Fruit fly (Drosophila melanogaster): Measurements from ENCODE around the gene Acer.

Acer gene

DNA sequence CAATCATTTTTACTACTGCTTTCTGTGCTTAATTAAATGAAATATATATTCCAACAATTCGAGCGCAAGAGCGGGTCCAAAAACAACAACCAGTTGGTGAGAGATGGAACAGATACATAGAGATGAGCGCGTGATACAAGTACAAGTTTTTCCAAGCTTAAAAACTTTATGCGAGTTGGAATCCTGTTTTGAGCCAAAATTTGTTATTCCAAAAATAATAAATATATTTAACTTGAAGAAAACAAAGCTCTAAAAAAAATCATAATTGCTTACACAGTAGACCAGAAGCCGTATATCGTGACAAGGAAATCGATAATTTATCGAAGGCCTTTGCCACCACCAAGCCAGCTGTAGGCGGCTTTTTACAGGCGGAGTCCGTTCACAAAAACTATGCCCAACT is 7.0 kb upstream of the Acer start, which contains the start of the genes CG13097 and PIG-U (continued):
- TF ChIP-seq seq (GFP tag; IDR thresholded peaks at IDR 0.05): no peak
- TF ChIP-seq CG30020 (tag; optimal IDR thresholded peaks at IDR 0.05): peak; percentile 77
- peak; percentile 56 for TF ChIP-seq Atf3 (GFP tag; optimal IDR thresholded peaks at IDR 0.05)
- TF ChIP-seq pnt (GFP tag; optimal IDR thresholded peaks at IDR 0.05): peak; percentile 64
- TF ChIP-seq croc (GFP tag; conservative IDR thresholded peaks at IDR 0.05): peak; percentile 70
- peak; percentile 77 to 79 for TF ChIP-seq Pdp1 (GFP tag; optimal IDR thresholded peaks at IDR 0.05)
- TF ChIP-seq CG34376 (GFP tag; optimal IDR thresholded peaks at IDR 0.05): peak; percentile 83
- TF ChIP-seq CG14965 (GFP tag; optimal IDR thresholded peaks at IDR 0.05; ENCODE audit: borderline replicate concordance): no peak
- peak; percentile 72 for TF ChIP-seq CG9215 (GFP tag; IDR thresholded peaks at IDR 0.05)
- peak; percentile 68; the same call in 1 of the 2 replicates for TF ChIP-seq Nf-YA (GFP tag; IDR thresholded peaks at IDR 0.05)
- peak; percentile 94 for TF ChIP-seq CG16813 (GFP tag; IDR thresholded peaks at IDR 0.05; ENCODE audit: partially characterized antibody)
- no peak for TF ChIP-seq Jarid2 (GFP tag; optimal IDR thresholded peaks at IDR 0.05)
- no peak for TF ChIP-seq prd (optimal IDR thresholded peaks at IDR 0.05)
- peak; percentile 90 for TF ChIP-seq prd (GFP tag; IDR thresholded peaks at IDR 0.05)
- TF ChIP-seq CG17359 (tag; optimal IDR thresholded peaks at IDR 0.05): peak; percentile 74
- peak; percentile 61 for TF ChIP-seq NC2β (GFP tag; optimal IDR thresholded peaks at IDR 0.05)
- TF ChIP-seq CG17612 (GFP tag; IDR thresholded peaks at IDR 0.05): no peak
- peak; percentile 38 for TF ChIP-seq sima (GFP tag; optimal IDR thresholded peaks at IDR 0.05)
- no peak for TF ChIP-seq CG11504 (tag; optimal IDR thresholded peaks at IDR 0.05)
- peak; percentile 85 for TF ChIP-seq dysf (GFP tag; IDR thresholded peaks at IDR 0.05)
- TF ChIP-seq Scr (GFP tag; IDR thresholded peaks at IDR 0.05; ENCODE audit: partially characterized antibody): peak; percentile 96
- TF ChIP-seq CG9876 (GFP tag; optimal IDR thresholded peaks at IDR 0.05): peak; percentile 35
- TF ChIP-seq Doc3 (GFP tag; IDR thresholded peaks at IDR 0.05; ENCODE audit: partially characterized antibody): peak; percentile 98
- TF ChIP-seq Dll (GFP tag; IDR thresholded peaks at IDR 0.05; ENCODE audit: partially characterized antibody): peak; percentile 98
- TF ChIP-seq hkb (optimal IDR thresholded peaks at IDR 0.05): no peak
- peak; percentile 75 for TF ChIP-seq hkb (GFP tag; IDR thresholded peaks at IDR 0.05)
- TF ChIP-seq yki (optimal IDR thresholded peaks at IDR 0.05): no peak
- peak; percentile 88 for TF ChIP-seq lbe (GFP tag; optimal IDR thresholded peaks at IDR 0.05)
- TF ChIP-seq Dek (tag; optimal IDR thresholded peaks at IDR 0.05): peak; percentile 71
- peak; percentile 83 for TF ChIP-seq tgo (GFP tag; IDR thresholded peaks at IDR 0.05)
- peak; percentile 24 for TF ChIP-seq CG12769 (tag; optimal IDR thresholded peaks at IDR 0.05)
- peak; percentile 88 for TF ChIP-seq CG14860 (GFP tag; IDR thresholded peaks at IDR 0.05; ENCODE audit: partially characterized antibody)
- TF ChIP-seq CG9437 (GFP tag; optimal IDR thresholded peaks at IDR 0.05): peak; percentile 46
- TF ChIP-seq ERR (GFP tag; optimal IDR thresholded peaks at IDR 0.05): peak; percentile 61
- peak; percentile 78 for TF ChIP-seq HLH54F (GFP tag; optimal IDR thresholded peaks at IDR 0.05)
- peak; percentile 96 for TF ChIP-seq hbn (GFP tag; IDR thresholded peaks at IDR 0.05; ENCODE audit: partially characterized antibody)
- TF ChIP-seq repo (GFP tag; optimal IDR thresholded peaks at IDR 0.05): peak; percentile 25
- peak; percentile 44 for TF ChIP-seq Nf-YB (GFP tag; optimal IDR thresholded peaks at IDR 0.05)
- no peak for TF ChIP-seq Asciz (GFP tag; optimal IDR thresholded peaks at IDR 0.05)
- peak; percentile 88 for TF ChIP-seq chn (GFP tag; optimal IDR thresholded peaks at IDR 0.05)
- peak; percentile 88 for TF ChIP-seq gem (tag; optimal IDR thresholded peaks at IDR 0.05)
- no peak for TF ChIP-seq Kr (GFP tag; optimal IDR thresholded peaks at IDR 0.05)
- TF ChIP-seq ro (GFP tag; IDR thresholded peaks at IDR 0.05): no peak
- no peak for TF ChIP-seq Sox100B (GFP tag; optimal IDR thresholded peaks at IDR 0.05)
- no peak for TF ChIP-seq ash1 (GFP tag; optimal IDR thresholded peaks at IDR 0.05)
- peak; percentile 74 for TF ChIP-seq chm (GFP tag; IDR thresholded peaks at IDR 0.05)
- peak; percentile 67 for TF ChIP-seq shn (GFP tag; optimal IDR thresholded peaks at IDR 0.05)
- TF ChIP-seq toy (GFP tag; IDR thresholded peaks at IDR 0.05): no peak
- TF ChIP-seq CG11398 (GFP tag; optimal IDR thresholded peaks at IDR 0.05): no peak
- TF ChIP-seq CG2202 (tag; optimal IDR thresholded peaks at IDR 0.05): peak; percentile 55
- no peak for TF ChIP-seq CG31365 (tag; optimal IDR thresholded peaks at IDR 0.05)
- TF ChIP-seq Max (GFP tag; optimal IDR thresholded peaks at IDR 0.05): peak; percentile 90
